Fruit fly (Drosophila melanogaster) whole organism, embryonic: ENCODE results near the gene CG14406.

ENCODE experiments used
- Aef1 ChIP-seq: fragments of 200-800 bp; sonication (Bioruptor generic); IDR thresholded peaks from 3 replicates; pipeline ENCODE4 v1.3.6; 2022; ENCODE audit warnings: missing biosample characterization, missing genetic modification characterization
- Atf-2 ChIP-seq: fragments of 200-800 bp; sonication (Bioruptor generic); optimal IDR thresholded peaks from 2 replicates; lab custom pipeline; 2016; ENCODE audit warnings: missing biosample characterization, missing genetic modification characterization
- Awh ChIP-seq: fragments of 200-800 bp; sonication (Bioruptor generic); IDR thresholded peaks from 2 replicates; pipeline ENCODE4, ENCODE4 v1.3.6; 2022; ENCODE audit warnings: missing biosample characterization, missing genetic modification characterization
- B-H1 ChIP-seq: fragments of 200-800 bp; sonication (Bioruptor generic); IDR thresholded peaks from 3 replicates; pipeline ENCODE4 v1.3.6; 2022; ENCODE audit warnings: missing biosample characterization, missing genetic modification characterization
- CG10147 ChIP-seq: fragments of 200-800 bp; sonication (Bioruptor generic); optimal IDR thresholded peaks from 2 replicates; lab custom pipeline; 2019; ENCODE audit warnings: missing biosample characterization, mild to moderate bottlenecking, missing genetic modification characterization, moderate library complexity
- CG1024 ChIP-seq: fragments of 200-800 bp; sonication (Bioruptor generic); IDR thresholded peaks from 2 replicates; pipeline ENCODE4 v1.3.6; 2022; ENCODE audit warnings: missing biosample characterization, missing genetic modification characterization
- CG11504 ChIP-seq: fragments of 200-800 bp; sonication (Bioruptor generic); optimal IDR thresholded peaks from 3 replicates; lab custom pipeline; 2019; ENCODE audit warnings: missing biosample characterization, mild to moderate bottlenecking, missing genetic modification characterization, moderate library complexity
- CG12236 ChIP-seq: fragments of 200-800 bp; sonication (Bioruptor generic); optimal IDR thresholded peaks from 2 replicates; lab custom pipeline; 2016; ENCODE audit warnings: missing biosample characterization, missing genetic modification characterization
- CG17385 ChIP-seq: fragments of 200-800 bp; sonication (Bioruptor generic); optimal IDR thresholded peaks from 3 replicates; lab custom pipeline; 2018; ENCODE audit warnings: missing biosample characterization, mild to moderate bottlenecking, missing genetic modification characterization
- CG17612 ChIP-seq: fragments of 200-800 bp; sonication (Bioruptor generic); IDR thresholded peaks from 2 replicates; pipeline ENCODE4 v1.3.6; 2022; ENCODE audit warnings: missing biosample characterization, missing genetic modification characterization
- CG2116 ChIP-seq: fragments of 200-800 bp; sonication (Bioruptor generic); optimal IDR thresholded peaks from 3 replicates; lab custom pipeline; 2018; ENCODE audit warnings: missing biosample characterization, mild to moderate bottlenecking, missing genetic modification characterization
- CG2678 ChIP-seq: fragments of 200-800 bp; sonication (Bioruptor generic); optimal IDR thresholded peaks from 3 replicates; lab custom pipeline; 2019; ENCODE audit warnings: missing biosample characterization, mild to moderate bottlenecking, missing genetic modification characterization, moderate library complexity
- CG31365 ChIP-seq: fragments of 200-800 bp; sonication (Bioruptor generic); optimal IDR thresholded peaks from 2 replicates; lab custom pipeline; 2018; ENCODE audit warnings: missing biosample characterization, mild to moderate bottlenecking, missing genetic modification characterization
- CG5180 ChIP-seq: fragments of 200-800 bp; sonication (Bioruptor generic); optimal IDR thresholded peaks from 3 replicates; lab custom pipeline; 2017; ENCODE audit warnings: missing biosample characterization, missing genetic modification characterization, mild to moderate bottlenecking, moderate library complexity, missing genetic modification reagents
- CG6654 ChIP-seq: fragments of 200-800 bp; sonication (Bioruptor generic); optimal IDR thresholded peaks from 2 replicates; lab custom pipeline; 2017; ENCODE audit warnings: missing biosample characterization, mild to moderate bottlenecking, missing genetic modification characterization
- CG6854 ChIP-seq: fragments of 200-800 bp; sonication (Bioruptor generic); optimal IDR thresholded peaks from 3 replicates; lab custom pipeline; 2017; ENCODE audit warnings: missing biosample characterization, mild to moderate bottlenecking, missing genetic modification characterization
- CG7745 ChIP-seq: fragments of 200-800 bp; sonication (Bioruptor generic); optimal IDR thresholded peaks from 2 replicates; lab custom pipeline; 2018; ENCODE audit warnings: missing biosample characterization, mild to moderate bottlenecking, missing genetic modification characterization, moderate library complexity
- CG9876 ChIP-seq: fragments of 200-800 bp; sonication (Bioruptor generic); optimal IDR thresholded peaks from 2 replicates; lab custom pipeline; 2016; ENCODE audit warnings: missing biosample characterization, missing genetic modification characterization
- Chrac-16 ChIP-seq: fragments of 200-800 bp; sonication (Bioruptor generic); optimal IDR thresholded peaks from 3 replicates; lab custom pipeline; 2016; ENCODE audit warnings: missing biosample characterization, missing genetic modification characterization
- D ChIP-seq, 2 experiments: fragments of 200-800 bp in 1 of 2; fragments of >200 bp in 1 of 2; sonication (Bioruptor generic) in 1 of 2; optimal IDR thresholded peaks; 2 replicates in 1 of 2; 3 replicates in 1 of 2; lab custom pipeline; 2017; ENCODE audit warnings: mild to moderate bottlenecking in 1 of 2, missing biosample characterization in 1 of 2, missing genetic modification characterization in 1 of 2, missing genetic modification reagents in 1 of 2
- D19B ChIP-seq: fragments of 200-800 bp; sonication (Bioruptor generic); optimal IDR thresholded peaks from 2 replicates; lab custom pipeline; 2017; ENCODE audit warnings: missing biosample characterization, mild to moderate bottlenecking, missing genetic modification characterization
- GATAe ChIP-seq: fragments of 200-800 bp; sonication (Bioruptor generic); conservative IDR thresholded peaks from 2 replicates; pipeline ENCODE4 v1.3.6; 2022; ENCODE audit warnings: missing biosample characterization, missing genetic modification characterization
- Hr39 ChIP-seq: fragments of >200 bp; optimal IDR thresholded peaks from 2 replicates; lab custom pipeline; 2017
- Lhr ChIP-seq: fragments of 200-800 bp; sonication (Bioruptor generic); optimal IDR thresholded peaks from 3 replicates; lab custom pipeline; 2017; ENCODE audit warnings: mild to moderate bottlenecking, missing biosample characterization, missing genetic modification reagents, missing genetic modification characterization
- Sox100B ChIP-seq: fragments of 200-800 bp; sonication (Bioruptor generic); optimal IDR thresholded peaks from 3 replicates; lab custom pipeline; 2018; ENCODE audit warnings: missing biosample characterization, mild to moderate bottlenecking, missing genetic modification characterization
- Ssrp ChIP-seq: fragments of 200-800 bp; sonication (Bioruptor generic); optimal IDR thresholded peaks from 2 replicates; lab custom pipeline; 2018; ENCODE audit warnings: missing biosample characterization, mild to moderate bottlenecking, missing genetic modification characterization, moderate library complexity
- YL-1 ChIP-seq: fragments of 200-800 bp; sonication (Bioruptor generic); optimal IDR thresholded peaks from 3 replicates; lab custom pipeline; 2017; ENCODE audit warnings: missing biosample characterization, mild to moderate bottlenecking, missing genetic modification characterization
- cg ChIP-seq: fragments of 200-800 bp; sonication (Bioruptor generic); optimal IDR thresholded peaks from 3 replicates; lab custom pipeline; 2019; ENCODE audit warnings: missing biosample characterization, mild to moderate bottlenecking, missing genetic modification characterization, moderate library complexity
- chif ChIP-seq, 2 experiments: fragments of 200-800 bp; sonication (Bioruptor generic); optimal IDR thresholded peaks; 3 replicates each; lab custom pipeline; 2016; ENCODE audit warnings: missing biosample characterization in 2 of 2, missing genetic modification characterization in 2 of 2
- corto ChIP-seq: fragments of 200-800 bp; sonication (Bioruptor generic); optimal IDR thresholded peaks from 2 replicates; lab custom pipeline; 2016; ENCODE audit warnings: missing biosample characterization, mild to moderate bottlenecking, missing genetic modification characterization, moderate library complexity
- croc ChIP-seq: fragments of 200-800 bp; sonication (Bioruptor generic); conservative IDR thresholded peaks from 3 replicates; pipeline ENCODE4 v1.3.6; 2022; ENCODE audit warnings: missing biosample characterization, missing genetic modification characterization
- crp ChIP-seq, 2 experiments: fragments of 200-800 bp; sonication (Bioruptor generic); optimal IDR thresholded peaks; 2 replicates in 1 of 2; 3 replicates in 1 of 2; lab custom pipeline; 2017; ENCODE audit warnings: missing biosample characterization in 2 of 2, missing genetic modification characterization in 2 of 2, mild to moderate bottlenecking in 1 of 2, moderate library complexity in 1 of 2
- en ChIP-seq: fragments of 200-800 bp; sonication (Bioruptor generic); optimal IDR thresholded peaks from 2 replicates; lab custom pipeline; 2016; ENCODE audit warnings: missing biosample characterization, missing genetic modification characterization
- fd64A ChIP-seq: fragments of 200-800 bp; sonication (Bioruptor generic); optimal IDR thresholded peaks from 3 replicates; lab custom pipeline; 2018; ENCODE audit warnings: missing biosample characterization, mild to moderate bottlenecking, missing genetic modification characterization
- fru ChIP-seq: fragments of >200 bp; optimal IDR thresholded peaks from 2 replicates; lab custom pipeline; 2017
- jing ChIP-seq: fragments of 200-800 bp; sonication (Bioruptor generic); optimal IDR thresholded peaks from 2 replicates; lab custom pipeline; 2018; ENCODE audit warnings: missing biosample characterization, mild to moderate bottlenecking, missing genetic modification characterization
- kah ChIP-seq: fragments of 200-800 bp; sonication (Bioruptor generic); optimal IDR thresholded peaks from 2 replicates; lab custom pipeline; 2018; ENCODE audit warnings: missing biosample characterization, mild to moderate bottlenecking, missing genetic modification characterization
- ken ChIP-seq: fragments of 200-800 bp; sonication (Bioruptor generic); IDR thresholded peaks from 3 replicates; pipeline ENCODE4 v1.3.6; 2022; ENCODE audit warnings: missing biosample characterization, missing genetic modification characterization
- lilli ChIP-seq: fragments of 200-800 bp; sonication (Bioruptor generic); optimal IDR thresholded peaks from 3 replicates; lab custom pipeline; 2016; ENCODE audit warnings: missing biosample characterization, missing genetic modification characterization
- lov ChIP-seq, 2 experiments: fragments of 200-800 bp in 1 of 2; fragments of >200 bp in 1 of 2; sonication (Bioruptor generic) in 1 of 2; IDR thresholded peaks in 1 of 2; optimal IDR thresholded peaks in 1 of 2; 2 replicates in 1 of 2; 3 replicates in 1 of 2; pipeline versions ENCODE4 v1.3.6 to Lab custom; 2017 to 2022; ENCODE audit warnings: missing biosample characterization in 1 of 2, missing genetic modification characterization in 1 of 2
- mld ChIP-seq: fragments of 200-800 bp; sonication (Bioruptor generic); IDR thresholded peaks from 3 replicates; pipeline ENCODE4 v1.3.6; 2022; ENCODE audit warnings: missing biosample characterization, missing genetic modification characterization; ENCODE audit not compliant: partially characterized antibody
- onecut ChIP-seq: fragments of 200-800 bp; sonication (Bioruptor generic); IDR thresholded peaks from 2 replicates; pipeline ENCODE4 v1.3.6; 2022; ENCODE audit warnings: missing biosample characterization, missing genetic modification characterization
- pfk ChIP-seq: fragments of 200-800 bp; sonication (Bioruptor generic); optimal IDR thresholded peaks from 2 replicates; lab custom pipeline; 2018; ENCODE audit warnings: missing biosample characterization, mild to moderate bottlenecking, missing genetic modification characterization, moderate library complexity
- phol ChIP-seq: fragments of 200-800 bp; sonication (Bioruptor generic); optimal IDR thresholded peaks from 3 replicates; lab custom pipeline; 2018; ENCODE audit warnings: missing biosample characterization, mild to moderate bottlenecking, missing genetic modification characterization, moderate library complexity
- shn ChIP-seq: fragments of 200-800 bp; sonication (Bioruptor generic); optimal IDR thresholded peaks from 3 replicates; lab custom pipeline; 2016; ENCODE audit warnings: missing biosample characterization, missing genetic modification characterization
- sisA ChIP-seq: fragments of 200-800 bp; sonication (Bioruptor generic); IDR thresholded peaks from 2 replicates; pipeline ENCODE4 v1.3.6; 2022; ENCODE audit warnings: missing biosample characterization, missing genetic modification characterization
- sqz ChIP-seq: fragments of 200-800 bp; sonication (Bioruptor generic); optimal IDR thresholded peaks from 3 replicates; lab custom pipeline; 2018; ENCODE audit warnings: missing biosample characterization, mild to moderate bottlenecking, missing genetic modification characterization
- sug ChIP-seq: fragments of 200-800 bp; optimal IDR thresholded peaks from 2 replicates; lab custom pipeline; 2019; ENCODE audit warnings: missing biosample characterization, mild to moderate bottlenecking, missing genetic modification characterization, moderate library complexity
- toy ChIP-seq: fragments of 200-800 bp; sonication (Bioruptor generic); IDR thresholded peaks from 2 replicates; pipeline ENCODE4 v1.3.6; 2022; ENCODE audit warnings: missing biosample characterization, missing genetic modification characterization
- tx ChIP-seq: fragments of 200-800 bp; sonication (Bioruptor generic); optimal IDR thresholded peaks from 2 replicates; lab custom pipeline; 2016; ENCODE audit warnings: missing biosample characterization, missing genetic modification characterization
- yki ChIP-seq: fragments of >200 bp; optimal IDR thresholded peaks from 3 replicates; lab custom pipeline; 2018

CG14406 gene

DNA sequence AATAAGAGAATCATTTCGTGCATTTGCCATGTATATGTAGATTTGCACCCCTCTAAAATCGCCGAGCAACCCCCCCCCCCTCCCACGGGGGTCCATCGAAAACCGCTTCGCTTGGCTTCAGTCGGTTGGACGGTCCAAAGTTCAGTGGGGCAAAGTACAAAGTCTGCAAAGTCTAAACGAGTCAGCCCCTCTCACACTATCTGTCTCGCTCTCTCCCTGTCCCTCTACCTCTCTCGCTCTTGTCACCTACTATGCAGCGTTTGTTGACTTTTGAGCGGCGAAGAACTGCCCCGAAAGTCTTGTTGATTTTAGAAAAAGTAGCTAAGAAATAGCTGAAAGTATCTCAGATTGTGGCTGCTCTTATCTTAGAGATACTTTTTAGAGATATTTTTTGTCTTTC, 36.8 kb upstream of the CG14406 start (continued):
- no peak for TF ChIP-seq CG2116 (GFP tag; lab: Kevin White, UChicago)
- TF ChIP-seq Sox100B (GFP tag; lab: Kevin White, UChicago) = peak; percentile 63
- no peak for TF ChIP-seq CG7745 (tag; lab: Kevin White, UChicago)
- TF ChIP-seq phol (tag; lab: Kevin White, UChicago) = no peak
- peak; percentile 41; the same call in 1 of the 2 replicates for TF ChIP-seq toy
- no peak for TF ChIP-seq yki (lab: Kevin White, UChicago)
- TF ChIP-seq CG9876 (GFP tag; lab: Kevin White, UChicago) = no peak
- TF ChIP-seq en (GFP tag; lab: Kevin White, UChicago) = no peak
- no peak for TF ChIP-seq tx
- no peak for TF ChIP-seq GATAe (GFP tag; lab: Robert Waterston, UW)
- TF ChIP-seq CG5180 (GFP tag; lab: Kevin White, UChicago) = peak; percentile 35
- peak; percentile 2 for TF ChIP-seq lilli (GFP tag; lab: Kevin White, UChicago)
- peak; percentile 57 for TF ChIP-seq CG2678 (tag; lab: Kevin White, UChicago)
- TF ChIP-seq sqz (GFP tag; lab: Kevin White, UChicago) = peak; percentile 63
- TF ChIP-seq CG11504 (tag; lab: Kevin White, UChicago) = peak; percentile 14
- TF ChIP-seq kah (GFP tag; lab: Kevin White, UChicago) = peak; percentile 61
- no peak for TF ChIP-seq mld (GFP tag; lab: Robert Waterston, UW)
- peak; percentile 58 for TF ChIP-seq onecut (GFP tag; lab: Robert Waterston, UW)
- peak; percentile 54 for TF ChIP-seq pfk (GFP tag; lab: Kevin White, UChicago)
- no peak for TF ChIP-seq sisA
- TF ChIP-seq chif (GFP tag; optimal IDR thresholded peaks at IDR 0.05; lab: Kevin White, UChicago) = no peak
- no peak for TF ChIP-seq Atf-2 (GFP tag; lab: Kevin White, UChicago)
- peak; percentile 26 for TF ChIP-seq CG17385 (GFP tag; lab: Kevin White, UChicago)
- peak; percentile 77 for TF ChIP-seq Awh (GFP tag; lab: Robert Waterston, UW)
- peak; percentile 50 for TF ChIP-seq CG6854 (GFP tag; lab: Kevin White, UChicago)
- no peak for TF ChIP-seq fru (lab: Kevin White, UChicago)
- TF ChIP-seq cg (GFP tag; lab: Kevin White, UChicago) = no peak
- no peak for TF ChIP-seq shn
- no peak for TF ChIP-seq lov (optimal IDR thresholded peaks at IDR 0.05; lab: Kevin White, UChicago)
- peak; percentile 67; the same call in 1 of the 3 replicates for TF ChIP-seq lov (GFP tag; IDR thresholded peaks at IDR 0.05; lab: Robert Waterston, UW)
- TF ChIP-seq Chrac-16 (GFP tag; lab: Kevin White, UChicago) = no peak
- TF ChIP-seq CG6654 = peak; percentile 47
- no peak for TF ChIP-seq jing (GFP tag; lab: Kevin White, UChicago)
- TF ChIP-seq CG12236 = no peak
- TF ChIP-seq ken = 0 out of 3 replicates have a peak, but pooled peaks have one; percentile 44
- TF ChIP-seq sug (tag; lab: Kevin White, UChicago) = peak; percentile 80
- no peak for TF ChIP-seq Ssrp
- no peak for TF ChIP-seq Hr39 (lab: Kevin White, UChicago)
- TF ChIP-seq croc (GFP tag; lab: Robert Waterston, UW) = no peak
- no peak for TF ChIP-seq crp (GFP tag; optimal IDR thresholded peaks at IDR 0.05; lab: Kevin White, UChicago)
- 0 out of 3 replicates have a peak, but pooled peaks have one; percentile 12 for TF ChIP-seq Aef1 (GFP tag; lab: Robert Waterston, UW)
- no peak for TF ChIP-seq D (optimal IDR thresholded peaks at IDR 0.05; lab: Kevin White, UChicago)
- TF ChIP-seq D (GFP tag; optimal IDR thresholded peaks at IDR 0.05; lab: Kevin White, UChicago) = no peak
- peak; percentile 37 for TF ChIP-seq D19B (GFP tag; lab: Kevin White, UChicago)
- TF ChIP-seq CG10147 (GFP tag; lab: Kevin White, UChicago) = no peak
- TF ChIP-seq corto (GFP tag; lab: Kevin White, UChicago) = no peak
- TF ChIP-seq Lhr (GFP tag; lab: Kevin White, UChicago) = no peak
- TF ChIP-seq fd64A (GFP tag; lab: Kevin White, UChicago) = peak; percentile 24
- peak; percentile 10; the same call in 1 of the 2 replicates for TF ChIP-seq CG1024
- TF ChIP-seq YL-1 (GFP tag; lab: Kevin White, UChicago) = peak; percentile 29
- TF ChIP-seq CG17612 = no peak
- peak; percentile 42; the same call in 1 of the 3 replicates for TF ChIP-seq B-H1 (GFP tag; lab: Robert Waterston, UW)
- TF ChIP-seq CG31365 (tag; lab: Kevin White, UChicago) = peak; percentile 34
